Worm (Caenorhabditis elegans) whole organism, young adult: ENCODE results near the gene asp-2.

Source experiments
- die-1 ChIP-seq: sonication (generic microtip); optimal IDR thresholded peaks from 2 replicates; lab custom pipeline; 2016; ENCODE audit warnings: missing genotype, mild to moderate bottlenecking, missing genetic modification characterization, missing compliant biosample characterization
- ets-4 ChIP-seq: fragments of 200-800 bp; sonication (Bioruptor generic); optimal IDR thresholded peaks from 2 replicates; lab custom pipeline; 2018; ENCODE audit warnings: mild to moderate bottlenecking, missing genetic modification characterization, missing compliant biosample characterization
- rpc-1 ChIP-seq, 2 experiments: fragments of 150-350 bp in 1 of 2; sonication (generic microtip) in 1 of 2; optimal IDR thresholded peaks; 2 replicates each; lab custom pipeline; 2014 to 2018; ENCODE audit warnings: missing biosample characterization in 1 of 2, missing genetic modification characterization in 1 of 2, missing genetic modification reagents in 1 of 2, missing genotype in 1 of 2
- snpc-3.4 ChIP-seq: sonication (generic microtip); optimal IDR thresholded peaks from 2 replicates; lab custom pipeline; 2017; ENCODE audit warnings: missing genetic modification characterization, mild to moderate bottlenecking, missing compliant biosample characterization, antibody characterized with exemption, moderate library complexity, missing genotype, missing genetic modification reagents
- ztf-22 ChIP-seq: fragments of 200-800 bp; sonication (Bioruptor generic); optimal IDR thresholded peaks from 2 replicates; lab custom pipeline; 2018; ENCODE audit warnings: mild to moderate bottlenecking, missing genetic modification characterization, moderate library complexity, missing compliant biosample characterization

DNA sequence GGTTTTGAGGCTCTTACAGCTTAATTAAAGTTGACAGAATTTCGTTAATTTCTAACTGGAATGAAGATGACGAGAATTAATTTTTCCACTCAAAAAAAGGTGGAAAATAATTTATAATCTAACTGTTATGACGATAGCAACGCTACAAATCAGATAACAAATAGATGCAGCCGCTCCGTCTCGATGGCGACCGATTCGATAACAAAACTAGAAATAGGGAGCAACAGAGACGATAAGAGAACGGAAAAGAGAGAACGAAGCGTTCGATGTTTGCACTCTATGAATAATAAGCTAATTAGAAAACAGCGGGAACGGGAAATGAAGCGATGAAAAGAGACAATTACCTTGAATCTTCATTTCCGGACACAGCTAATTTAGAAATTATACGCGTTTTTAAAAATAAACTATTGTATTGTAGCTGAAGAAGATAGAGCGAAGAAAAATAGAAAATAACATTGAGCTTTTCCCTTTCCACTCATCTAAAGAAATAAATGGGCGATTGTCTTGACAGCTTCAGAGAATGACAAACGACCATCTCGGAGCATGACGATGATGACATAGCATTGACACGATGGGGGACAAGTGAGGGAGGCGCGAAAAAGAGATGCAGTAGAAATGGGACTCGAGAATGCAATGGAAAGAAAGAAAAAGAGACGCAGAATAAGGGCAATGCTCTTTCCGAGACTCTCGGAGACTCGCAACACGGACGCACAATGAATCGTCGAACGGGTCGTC lies 15.9 kb downstream of the asp-2 start:
- TF ChIP-seq ets-4 (GFP tag; lab: Kevin White, UChicago) (no peak), rpc-1 (optimal IDR thresholded peaks at IDR 0.05; lab: Kevin White, UChicago) (no peak), rpc-1 (tag; optimal IDR thresholded peaks at IDR 0.05; lab: Kevin White, UChicago) (no peak), ztf-22 (GFP tag; lab: Kevin White, UChicago) (no peak), die-1 (no peak), snpc-3.4 (tag; lab: Kevin White, UChicago) (no peak)
